Fruit fly (Drosophila melanogaster) whole organism, adult: ENCODE measurements around the gene CG5390.
A peak's percentile ranks its signal among the peaks of the same experiment; 100 is the strongest.

ENCODE experiments used
- CG11617 ChIP-seq: fragments of 200-800 bp; sonication (Bioruptor generic); optimal IDR thresholded peaks from 2 replicates; lab custom pipeline; 2017; ENCODE audit warnings: mild to moderate bottlenecking, missing biosample characterization, missing genetic modification reagents, missing genetic modification characterization
- CG12768 ChIP-seq: fragments of 200-800 bp; sonication (Bioruptor generic); optimal IDR thresholded peaks from 2 replicates; lab custom pipeline; 2017; ENCODE audit warnings: missing biosample characterization, missing genetic modification characterization, mild to moderate bottlenecking, moderate library complexity, missing genetic modification reagents
- CG14711 ChIP-seq: fragments of 200-800 bp; sonication (Bioruptor generic); optimal IDR thresholded peaks from 2 replicates; lab custom pipeline; 2018; ENCODE audit warnings: missing biosample characterization, mild to moderate bottlenecking, missing genetic modification characterization, moderate library complexity
- CG1620 ChIP-seq: fragments of 200-800 bp; sonication (Bioruptor generic); optimal IDR thresholded peaks from 2 replicates; lab custom pipeline; 2016; ENCODE audit warnings: missing biosample characterization, missing genetic modification characterization
- CG33017 ChIP-seq: fragments of 200-800 bp; sonication (Bioruptor generic); optimal IDR thresholded peaks from 2 replicates; lab custom pipeline; 2018; ENCODE audit warnings: missing biosample characterization, mild to moderate bottlenecking, missing genetic modification characterization, moderate library complexity
- CG5204 ChIP-seq: fragments of 200-800 bp; sonication (Bioruptor generic); optimal IDR thresholded peaks from 2 replicates; lab custom pipeline; 2016; ENCODE audit warnings: missing biosample characterization, missing genetic modification characterization
- CG7045 ChIP-seq: fragments of 200-800 bp; sonication (Bioruptor generic); optimal IDR thresholded peaks from 2 replicates; lab custom pipeline; 2017; ENCODE audit warnings: missing biosample characterization, mild to moderate bottlenecking, missing genetic modification characterization
- CG7101 ChIP-seq: fragments of 200-800 bp; sonication (Bioruptor generic); optimal IDR thresholded peaks from 2 replicates; lab custom pipeline; 2018; ENCODE audit warnings: missing biosample characterization, mild to moderate bottlenecking, missing genetic modification characterization, moderate library complexity
- Clk ChIP-seq: fragments of 200-800 bp; sonication (Bioruptor generic); optimal IDR thresholded peaks from 2 replicates; lab custom pipeline; 2017; ENCODE audit warnings: missing biosample characterization, missing genetic modification characterization
- Crg-1 ChIP-seq: fragments of 200-800 bp; sonication (Bioruptor generic); optimal IDR thresholded peaks from 2 replicates; lab custom pipeline; 2016; ENCODE audit warnings: missing biosample characterization, missing genetic modification characterization
- Hr96 ChIP-seq: fragments of 200-800 bp; sonication (Bioruptor generic); optimal IDR thresholded peaks from 2 replicates; lab custom pipeline; 2016; ENCODE audit warnings: missing biosample characterization, missing genetic modification characterization
- Mnt ChIP-seq: fragments of 200-800 bp; sonication (Bioruptor generic); optimal IDR thresholded peaks from 2 replicates; lab custom pipeline; 2016; ENCODE audit warnings: missing biosample characterization, mild to moderate bottlenecking, missing genetic modification characterization
- bab1 ChIP-seq: fragments of 200-800 bp; sonication (Bioruptor generic); optimal IDR thresholded peaks from 3 replicates; lab custom pipeline; 2019; ENCODE audit warnings: missing biosample characterization, mild to moderate bottlenecking, missing genetic modification characterization, moderate library complexity
- cic ChIP-seq: fragments of 200-800 bp; sonication (Bioruptor generic); optimal IDR thresholded peaks from 2 replicates; lab custom pipeline; 2017; ENCODE audit warnings: missing biosample characterization, mild to moderate bottlenecking, missing genetic modification characterization, moderate library complexity
- cnc ChIP-seq, 2 experiments: fragments of >200 bp; optimal IDR thresholded peaks; 2 replicates each; lab custom pipeline; 2017
- kay ChIP-seq: fragments of 200-800 bp; sonication (Bioruptor generic); peaks from one replicate; lab custom pipeline; 2016; ENCODE audit warnings: missing biosample characterization, missing genetic modification characterization, borderline replicate concordance
- ovo ChIP-seq: fragments of 200-800 bp; sonication (Bioruptor generic); optimal IDR thresholded peaks from 2 replicates; lab custom pipeline; 2016; ENCODE audit warnings: missing biosample characterization, missing genetic modification characterization
- pad ChIP-seq: fragments of 200-800 bp; sonication (Bioruptor generic); optimal IDR thresholded peaks from 3 replicates; lab custom pipeline; 2017; ENCODE audit warnings: missing biosample characterization, missing genetic modification characterization, mild to moderate bottlenecking, moderate library complexity, missing genetic modification reagents
- tj ChIP-seq: fragments of 200-800 bp; sonication (Bioruptor generic); optimal IDR thresholded peaks from 3 replicates; lab custom pipeline; 2017; ENCODE audit warnings: missing biosample characterization, mild to moderate bottlenecking, missing genetic modification characterization, moderate library complexity
- toe ChIP-seq: fragments of 200-800 bp; sonication (Bioruptor generic); optimal IDR thresholded peaks from 2 replicates; lab custom pipeline; 2016; ENCODE audit warnings: missing biosample characterization, missing genetic modification characterization

CG5390 gene

DNA sequence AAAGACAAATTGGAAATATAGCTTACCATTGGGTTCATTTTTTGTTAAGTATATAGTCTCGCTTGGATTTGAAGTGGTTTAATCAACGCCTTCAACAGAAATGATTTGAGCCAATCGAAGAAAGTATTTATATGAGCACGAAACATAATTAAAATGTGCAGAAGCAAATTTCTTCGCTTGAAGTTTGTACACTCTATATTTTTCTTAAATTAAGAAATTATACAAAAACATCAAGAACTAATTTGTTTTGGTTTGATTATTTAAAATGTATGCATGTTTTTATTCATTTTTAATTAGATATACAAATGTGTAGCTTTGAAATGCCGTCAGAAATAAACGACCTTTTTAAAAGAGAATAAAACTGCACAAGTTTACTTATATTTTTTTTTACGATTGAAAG lies 4.5 kb downstream of the CG5390 start, which contains the start of gene CG13138:
CG13138 (minus strand) TSS at position 101 of the 400 bp plus-strand sequence.
- TF ChIP-seq CG12768 (no peak), pad (GFP tag; lab: Kevin White, UChicago) (no peak), Crg-1 (GFP tag; lab: Kevin White, UChicago) (no peak), Hr96 (no peak), cnc (optimal IDR thresholded peaks at IDR 0.05; lab: Kevin White, UChicago) (no peak), Clk (GFP tag; lab: Kevin White, UChicago) (no peak), bab1 (no peak), CG1620 (GFP tag; lab: Kevin White, UChicago) (no peak)

DNA sequence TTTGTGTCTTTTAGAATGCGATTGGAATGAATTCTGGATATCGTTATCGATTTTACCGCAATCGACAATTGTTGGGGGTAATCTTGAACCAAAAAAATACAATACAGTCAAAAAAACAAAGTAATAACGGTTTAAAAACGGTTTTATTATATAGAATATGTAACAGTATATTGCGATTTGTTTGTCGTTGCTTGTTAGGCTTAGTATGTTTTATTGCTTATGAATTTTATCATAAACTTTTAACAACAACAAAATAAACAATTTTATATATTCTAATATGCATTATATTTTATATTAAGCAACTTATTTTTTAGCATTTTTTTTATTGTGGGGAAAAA lies 6.6 kb downstream of the CG5390 start, which contains the start of gene CYLD:
CYLD (minus strand) TSS at position 38 of the 338 bp plus-strand sequence.
- TF ChIP-seq CG7045 (GFP tag; lab: Kevin White, UChicago): peak; percentile 21
- TF ChIP-seq tj (GFP tag; lab: Kevin White, UChicago): peak; percentile 2
- TF ChIP-seq kay (GFP tag; lab: Kevin White, UChicago): no peak
- TF ChIP-seq Hr96: no peak
- no peak for TF ChIP-seq cic (GFP tag; lab: Kevin White, UChicago)
- TF ChIP-seq bab1: peak; percentile 62
- no peak for TF ChIP-seq toe (GFP tag; lab: Kevin White, UChicago)
- TF ChIP-seq CG11617: peak; percentile 70
- peak; percentile 63 for TF ChIP-seq CG14711 (tag; lab: Kevin White, UChicago)
- TF ChIP-seq Mnt (GFP tag; lab: Kevin White, UChicago): no peak
- TF ChIP-seq CG5204 (GFP tag; lab: Kevin White, UChicago): no peak
- no peak for TF ChIP-seq cnc (optimal IDR thresholded peaks at IDR 0.05; lab: Kevin White, UChicago)
- peak; percentile 73 for TF ChIP-seq CG7101
- peak; percentile 5 for TF ChIP-seq Crg-1 (GFP tag; lab: Kevin White, UChicago)
- TF ChIP-seq Clk (GFP tag; lab: Kevin White, UChicago): no peak
- no peak for TF ChIP-seq pad (GFP tag; lab: Kevin White, UChicago)
- TF ChIP-seq CG1620 (GFP tag; lab: Kevin White, UChicago): no peak
- TF ChIP-seq CG12768: no peak
- TF ChIP-seq CG33017 (tag; lab: Kevin White, UChicago): peak; percentile 55
- no peak for TF ChIP-seq ovo (GFP tag; lab: Kevin White, UChicago)

DNA sequence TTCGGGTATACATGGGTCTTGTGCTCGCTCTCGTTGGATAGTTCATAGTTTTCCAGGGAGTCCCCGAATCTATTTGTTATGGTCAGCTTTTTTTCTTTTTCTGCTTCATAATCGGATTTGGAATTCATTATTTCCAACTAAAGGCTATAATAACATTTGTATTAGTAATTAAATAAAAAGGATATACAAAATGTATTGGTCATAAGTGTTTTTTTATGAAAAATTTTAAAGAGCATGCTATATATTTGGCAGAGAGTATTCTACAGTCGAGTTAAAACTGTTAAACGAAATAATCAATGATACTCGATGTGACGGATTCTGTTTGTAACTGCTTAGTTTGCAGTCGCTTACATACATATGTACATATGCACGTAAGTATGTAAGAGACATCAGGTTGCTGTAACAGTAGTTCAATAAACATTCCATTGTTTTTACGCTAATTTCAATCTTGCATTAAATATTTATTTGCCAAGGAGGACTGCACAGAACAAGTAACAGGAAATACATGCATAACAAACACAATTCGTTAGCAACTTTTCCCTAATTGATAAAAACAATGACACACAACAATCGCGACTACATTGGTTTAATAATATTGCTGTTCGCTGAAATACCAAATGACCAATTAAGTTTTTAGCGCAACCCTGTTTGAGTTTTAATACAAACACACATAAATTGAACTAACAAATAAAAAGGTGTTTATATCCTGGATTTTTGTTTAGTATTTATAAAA lies 7.2 kb downstream of the CG5390 start:
- peak; percentile 93 for TF ChIP-seq kay (GFP tag; lab: Kevin White, UChicago)
- no peak for TF ChIP-seq cnc (optimal IDR thresholded peaks at IDR 0.05; lab: Kevin White, UChicago)
- TF ChIP-seq tj (GFP tag; lab: Kevin White, UChicago): peak; percentile 30
- TF ChIP-seq Hr96: no peak
- TF ChIP-seq toe (GFP tag; lab: Kevin White, UChicago): no peak
- no peak for TF ChIP-seq CG11617

DNA sequence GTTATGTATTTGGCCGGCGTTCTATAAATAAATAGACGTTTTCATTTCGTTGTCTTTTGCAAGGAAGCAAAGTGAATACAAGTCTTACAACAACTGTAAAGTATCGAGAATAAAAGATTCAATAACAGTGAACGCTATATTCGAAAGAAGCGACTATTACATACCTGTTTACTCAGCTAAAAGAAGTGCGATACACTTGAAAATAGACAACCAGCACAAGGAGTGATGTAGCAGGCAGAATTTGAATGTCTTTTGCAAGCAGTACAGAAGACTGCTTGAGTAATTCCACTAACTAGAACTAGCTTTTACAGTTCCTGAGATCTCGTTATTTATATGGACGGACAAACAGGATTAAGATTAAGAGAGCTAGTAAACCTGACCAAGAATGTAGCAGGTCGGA lies 8.1 kb downstream of the CG5390 start:
- TF ChIP-seq tj (GFP tag; lab: Kevin White, UChicago) (peak; percentile 4), kay (GFP tag; lab: Kevin White, UChicago) (peak; percentile 75), CG7045 (GFP tag; lab: Kevin White, UChicago) (no peak)

DNA sequence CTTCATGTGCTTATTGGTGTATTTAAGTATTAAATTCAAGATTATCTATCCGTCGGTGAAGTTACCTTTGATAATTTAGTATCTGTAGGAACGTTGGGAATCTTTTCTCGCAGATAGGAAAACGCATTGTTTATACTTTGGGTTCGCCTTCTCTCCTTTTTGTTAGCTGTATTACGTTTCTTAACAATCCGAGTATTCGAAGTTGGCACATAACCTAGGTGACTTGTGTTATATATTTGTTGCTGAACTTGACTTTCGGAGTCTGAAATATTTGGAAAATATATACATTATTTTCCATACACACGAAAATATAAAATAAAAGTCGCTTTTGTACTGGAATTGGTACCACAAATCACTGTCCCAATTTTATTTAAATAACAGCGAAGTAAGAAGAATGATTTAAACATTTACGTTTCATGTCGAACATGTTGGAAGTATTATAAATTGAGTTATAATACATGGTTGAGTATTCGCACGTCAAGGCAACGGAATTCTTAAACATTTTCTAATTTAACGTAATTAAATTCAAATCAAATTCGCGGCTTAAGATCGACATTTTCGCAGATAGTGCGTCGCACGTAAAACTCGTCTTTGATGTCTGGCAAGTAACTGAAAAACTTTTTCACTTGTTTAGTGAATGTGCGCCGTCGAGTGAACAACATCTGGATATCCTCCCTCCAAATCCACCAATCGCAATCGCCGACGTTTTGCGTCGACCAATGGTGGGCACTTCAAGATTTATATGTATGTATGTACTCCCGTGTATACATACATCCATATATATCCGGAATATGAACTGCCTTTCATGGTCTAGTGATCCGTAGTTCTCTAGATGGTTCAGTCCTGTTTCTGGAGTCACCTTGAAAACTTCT lies 11.4 kb downstream of the CG5390 start, which contains the start of gene Hand:
Hand (minus strand) TSS at position 588 of the 872 bp plus-strand sequence.
- TF ChIP-seq Hr96 (no peak), CG11617 (no peak), kay (GFP tag; lab: Kevin White, UChicago) (peak; percentile 93), CG5204 (GFP tag; lab: Kevin White, UChicago) (no peak)

DNA sequence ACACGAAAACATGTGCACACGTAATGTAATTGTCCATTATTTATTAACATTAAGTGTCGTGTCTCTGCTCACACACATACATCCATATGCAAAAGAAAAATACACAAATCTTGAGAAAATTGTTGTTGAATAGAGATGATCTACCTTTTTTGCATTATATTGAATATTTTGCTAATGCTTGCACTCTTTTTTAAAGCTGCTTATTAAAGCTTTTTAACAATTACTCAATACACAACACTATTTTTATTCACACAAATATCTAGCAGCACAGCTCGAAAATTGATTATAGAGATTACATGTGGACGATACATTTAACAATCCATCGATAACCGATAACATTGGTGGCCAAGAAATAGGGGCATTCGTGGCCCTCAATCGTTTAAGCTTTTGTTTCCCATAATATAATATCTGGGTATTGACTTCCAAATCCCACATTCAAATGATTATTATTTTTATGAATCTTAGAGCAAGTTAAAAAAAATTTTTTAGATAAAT lies 14.3 kb downstream of the CG5390 start, which contains the start of gene Ufd4:
Ufd4 (minus strand) TSS at position 300 of the 495 bp plus-strand sequence.
- TF ChIP-seq CG1620 (GFP tag; lab: Kevin White, UChicago): peak; percentile 14
- TF ChIP-seq kay (GFP tag; lab: Kevin White, UChicago): no peak
- peak; percentile 30 for TF ChIP-seq CG12768
- peak; percentile 61 for TF ChIP-seq CG7045 (GFP tag; lab: Kevin White, UChicago)
- peak; percentile 62 for TF ChIP-seq CG33017 (tag; lab: Kevin White, UChicago)
- peak; percentile 68 for TF ChIP-seq bab1
- no peak for TF ChIP-seq Crg-1 (GFP tag; lab: Kevin White, UChicago)
- TF ChIP-seq cic (GFP tag; lab: Kevin White, UChicago): peak; percentile 14
- no peak for TF ChIP-seq Clk (GFP tag; lab: Kevin White, UChicago)
- TF ChIP-seq cnc (optimal IDR thresholded peaks at IDR 0.05; lab: Kevin White, UChicago): no peak
- TF ChIP-seq Mnt (GFP tag; lab: Kevin White, UChicago): peak; percentile 56
- TF ChIP-seq CG14711 (tag; lab: Kevin White, UChicago): peak; percentile 58
- peak; percentile 1 for TF ChIP-seq tj (GFP tag; lab: Kevin White, UChicago)
- TF ChIP-seq CG7101: peak; percentile 55
- TF ChIP-seq CG11617: peak; percentile 53
